Worm (Caenorhabditis elegans): Measurements from ENCODE around the gene C02B10.3.

DNA sequence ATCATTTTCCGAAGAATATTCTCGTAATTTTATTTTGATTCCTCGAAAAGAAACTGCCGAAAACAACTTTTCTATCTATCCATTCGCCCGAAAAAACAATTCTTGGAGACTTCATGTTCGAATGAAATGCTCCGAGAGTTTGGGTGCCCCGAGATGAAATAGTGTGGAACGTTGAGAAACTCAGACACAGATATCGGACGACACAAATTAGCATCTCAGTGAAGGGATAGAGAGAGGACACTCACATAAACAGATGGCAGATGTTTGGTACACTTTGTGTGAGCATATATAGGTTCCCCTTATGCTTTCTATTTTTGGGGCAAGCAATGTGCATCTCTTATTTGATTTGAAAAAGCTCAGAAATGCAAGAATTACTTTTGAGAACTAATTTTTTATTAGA is 24.2 kb downstream of the C02B10.3 start:
- TF ChIP-seq ama-1 (optimal IDR thresholded peaks at IDR 0.05) (no peak), nhr-25 (tag; optimal IDR thresholded peaks at IDR 0.05; ENCODE audit: borderline replicate concordance, insufficient read depth) (no peak), nhr-237 (tag; optimal IDR thresholded peaks at IDR 0.05) (no peak), ztf-11 (tag; optimal IDR thresholded peaks at IDR 0.05) (no peak), lin-15B (tag; optimal IDR thresholded peaks at IDR 0.05) (no peak), aly-2 (tag; optimal IDR thresholded peaks at IDR 0.05) (no peak), nhr-11 (tag; optimal IDR thresholded peaks at IDR 0.05) (no peak), snpc-4 (tag; optimal IDR thresholded peaks at IDR 0.05) (no peak), skn-1 (tag; optimal IDR thresholded peaks at IDR 0.05) (no peak), egl-27 (tag; optimal IDR thresholded peaks at IDR 0.05) (no peak)

Measured in whole organism, L4 larva.